Fruit fly (Drosophila melanogaster) whole organism: ENCODE data around the gene CG45690.

Experiments used
- CG8478 ChIP-seq: fragments of >200 bp; optimal IDR thresholded peaks from 2 replicates; lab custom pipeline; 2018; ENCODE audit warnings: inconsistent platforms
- Dll ChIP-seq: fragments of >200 bp; optimal IDR thresholded peaks from 2 replicates; lab custom pipeline; 2017
- EcR ChIP-seq, 2 experiments: fragments of >200 bp; optimal IDR thresholded peaks; 2 replicates each; lab custom pipeline; 2017; ENCODE audit warnings: missing biosample characterization in 2 of 2, missing genetic modification characterization in 2 of 2, missing genetic modification reagents in 2 of 2
- pan ChIP-seq: fragments of >200 bp; optimal IDR thresholded peaks from 2 replicates; lab custom pipeline; 2017
- psq ChIP-seq: fragments of >200 bp; optimal IDR thresholded peaks from 2 replicates; lab custom pipeline; 2017
- usp ChIP-seq: fragments of >200 bp; optimal IDR thresholded peaks from 2 replicates; lab custom pipeline; 2017; ENCODE audit warnings: missing biosample characterization, missing genetic modification characterization, mixed read lengths

The CG45690 gene

dm6 chr2L:10682197-10682596 lies 24.1 kb downstream of the CG45690 start:
- TF ChIP-seq Dll (lab: Kevin White, UChicago) (no peak), CG8478 (lab: Kevin White, UChicago) (no peak), pan (no peak), psq (no peak), EcR (GFP tag; optimal IDR thresholded peaks at IDR 0.05; lab: Kevin White, UChicago) (no peak), usp (GFP tag; lab: Kevin White, UChicago) (no peak)

dm6 chr2L:10682912-10683311 lies 24.8 kb downstream of the CG45690 start:
- TF ChIP-seq usp (GFP tag; lab: Kevin White, UChicago), result no peak

- TF ChIP-seq Dll (lab: Kevin White, UChicago), result no peak
- TF ChIP-seq usp (GFP tag; lab: Kevin White, UChicago), result no peak
- no peak for TF ChIP-seq CG8478 (lab: Kevin White, UChicago)
- TF ChIP-seq pan, result no peak
- TF ChIP-seq EcR (GFP tag; optimal IDR thresholded peaks at IDR 0.05; lab: Kevin White, UChicago), result no peak
- no peak for TF ChIP-seq psq
Observed at dm6 chr2L:10684309-10684708, 26.2 kb downstream of the CG45690 start, which contains the start of gene CG7299. Gene CG7299 (minus strand): TSS chr2L:10684409.

dm6 chr2L:10685666-10686065 lies 27.6 kb downstream of the CG45690 start:
- TF ChIP-seq CG8478 (lab: Kevin White, UChicago) (no peak), usp (GFP tag; lab: Kevin White, UChicago) (no peak), Dll (lab: Kevin White, UChicago) (no peak), psq (no peak), EcR (GFP tag; optimal IDR thresholded peaks at IDR 0.05; lab: Kevin White, UChicago) (no peak), pan (no peak)

- TF ChIP-seq EcR (GFP tag; optimal IDR thresholded peaks at IDR 0.05; lab: Kevin White, UChicago) (no peak), CG8478 (lab: Kevin White, UChicago) (no peak), pan (no peak), psq (no peak), Dll (lab: Kevin White, UChicago) (no peak)
Observed at dm6 chr2L:10687009-10687793, 29.1 kb downstream of the CG45690 start, which contains the start of gene CG7296. Gene CG7296 (minus strand): TSS chr2L:10687066.

- TF ChIP-seq Dll (lab: Kevin White, UChicago) (no peak), EcR (GFP tag; optimal IDR thresholded peaks at IDR 0.05; lab: Kevin White, UChicago) (no peak)
Observed at dm6 chr2L:10687794-10688185, 29.7 kb downstream of the CG45690 start.

- TF ChIP-seq usp (GFP tag; lab: Kevin White, UChicago) (no peak), Dll (lab: Kevin White, UChicago) (no peak), pan (no peak), EcR (GFP tag; optimal IDR thresholded peaks at IDR 0.05; lab: Kevin White, UChicago) (no peak), psq (no peak)
Observed at dm6 chr2L:10688764-10689163, 30.7 kb downstream of the CG45690 start.

- TF ChIP-seq usp (GFP tag; lab: Kevin White, UChicago) (no peak), CG8478 (lab: Kevin White, UChicago) (no peak), EcR (GFP tag; optimal IDR thresholded peaks at IDR 0.05; lab: Kevin White, UChicago) (no peak), psq (no peak), pan (no peak), Dll (lab: Kevin White, UChicago) (no peak)
Observed at dm6 chr2L:10689221-10690034, 31.3 kb downstream of the CG45690 start, which contains the start of gene CG7294. Gene CG7294 (minus strand): TSS chr2L:10689271.

- TF ChIP-seq psq (no peak), usp (GFP tag; lab: Kevin White, UChicago) (no peak), pan (no peak), CG8478 (lab: Kevin White, UChicago) (no peak), EcR (GFP tag; optimal IDR thresholded peaks at IDR 0.05; lab: Kevin White, UChicago) (no peak), Dll (lab: Kevin White, UChicago) (no peak)
Observed at dm6 chr2L:10693018-10693417, 34.9 kb downstream of the CG45690 start.

dm6 chr2L:10694053-10694618 lies 36.1 kb downstream of the CG45690 start, which contains the start of gene CG17108:
Gene CG17108 (minus strand): TSS chr2L:10694103.
- TF ChIP-seq psq (no peak), EcR (GFP tag; optimal IDR thresholded peaks at IDR 0.05; lab: Kevin White, UChicago) (no peak), usp (GFP tag; lab: Kevin White, UChicago) (no peak), CG8478 (lab: Kevin White, UChicago) (no peak), pan (no peak), Dll (lab: Kevin White, UChicago) (no peak)

- no peak for TF ChIP-seq EcR (GFP tag; optimal IDR thresholded peaks at IDR 0.05; lab: Kevin White, UChicago)
- no peak for TF ChIP-seq CG8478 (lab: Kevin White, UChicago)
- no peak for TF ChIP-seq pan
- TF ChIP-seq psq, result no peak
- TF ChIP-seq usp (GFP tag; lab: Kevin White, UChicago), result no peak
- no peak for TF ChIP-seq Dll (lab: Kevin White, UChicago)
Observed at dm6 chr2L:10697992-10698391, 39.9 kb downstream of the CG45690 start, which contains the start of gene CG7300. Gene CG7300 (minus strand): TSS chr2L:10698043.
